Worm (Caenorhabditis elegans) whole organism, midembryonic: ENCODE measurements around the gene emb-30.

ENCODE experiments used
- T22C8.4 ChIP-seq: fragments of 200-800 bp; sonication (Bioruptor generic); IDR thresholded peaks from 2 replicates; pipeline ENCODE4 v1.3.6; 2022; ENCODE audit warnings: missing genetic modification characterization, missing compliant biosample characterization
- flt-1 ChIP-seq: fragments of 200-800 bp; sonication (Bioruptor generic); IDR thresholded peaks from 2 replicates; pipeline ENCODE4 v1.3.6; 2022; ENCODE audit warnings: missing genetic modification characterization, missing compliant biosample characterization
- ref-1 ChIP-seq: fragments of 200-800 bp; sonication (Bioruptor generic); conservative IDR thresholded peaks from 2 replicates; pipeline ENCODE4 v1.3.6; 2022; ENCODE audit warnings: missing genetic modification reagents, missing genetic modification characterization, missing compliant biosample characterization
- ztf-23 ChIP-seq: fragments of 200-800 bp; sonication (Bioruptor generic); IDR thresholded peaks from 2 replicates; pipeline ENCODE4 v1.3.6; 2022; ENCODE audit warnings: missing genetic modification reagents, missing genetic modification characterization, missing compliant biosample characterization

DNA sequence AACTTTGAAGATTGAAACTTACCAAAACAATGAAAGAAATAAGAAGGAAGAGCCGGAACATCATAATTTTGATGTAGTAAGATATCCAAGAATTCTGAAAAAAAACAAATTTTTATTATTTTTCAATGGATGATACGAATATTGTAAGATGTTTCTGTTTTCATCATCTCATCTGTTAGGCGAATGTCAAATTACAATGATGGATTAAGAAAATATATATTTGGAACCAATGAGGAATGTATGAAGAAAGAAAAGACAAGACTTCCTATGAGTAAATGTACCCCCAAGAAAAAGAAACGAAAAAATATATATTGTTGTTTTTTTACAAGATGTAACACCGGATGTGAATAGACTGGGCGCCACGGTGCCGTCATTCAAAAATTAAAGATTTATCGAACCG lies 15.0 kb downstream of the emb-30 start, which contains the start of gene T26G10.5:
- TF ChIP-seq ref-1 (GFP tag; lab: Robert Waterston, UW) (no peak), flt-1 (GFP tag; lab: Robert Waterston, UW) (no peak), ztf-23 (no peak), T22C8.4 (GFP tag; lab: Robert Waterston, UW) (no peak)
